Worm (Caenorhabditis elegans) whole organism, L1 larva: ENCODE measurements around the gene F59A1.12.

Experiments used
- Y116A8C.19 ChIP-seq: sonication (generic microtip); optimal IDR thresholded peaks from 2 replicates; lab custom pipeline; 2016; ENCODE audit warnings: missing compliant biosample characterization, missing genetic modification characterization, borderline replicate concordance
- hlh-4 ChIP-seq: sonication (generic microtip); optimal IDR thresholded peaks from 2 replicates; lab custom pipeline; 2016; ENCODE audit warnings: mild to moderate bottlenecking, missing genetic modification characterization, missing compliant biosample characterization
- nhr-19 ChIP-seq: fragments of 200-800 bp; sonication (Bioruptor generic); conservative IDR thresholded peaks from 2 replicates; pipeline ENCODE4 v1.3.6; 2022; ENCODE audit warnings: missing genetic modification characterization, missing compliant biosample characterization
- rnt-1 ChIP-seq: sonication (generic microtip); optimal IDR thresholded peaks from 2 replicates; lab custom pipeline; 2016; ENCODE audit warnings: mild to moderate bottlenecking, missing genetic modification characterization, moderate library complexity, missing compliant biosample characterization
- unc-130 ChIP-seq: fragments of 150-350 bp; optimal IDR thresholded peaks from 2 replicates; lab custom pipeline; 2017; ENCODE audit warnings: missing biosample characterization, missing genetic modification characterization, inconsistent platforms
- zip-4 ChIP-seq: fragments of 200-800 bp; sonication (Bioruptor generic); optimal IDR thresholded peaks from 2 replicates; lab custom pipeline; 2018; ENCODE audit warnings: mild to moderate bottlenecking, missing genetic modification characterization, moderate library complexity, missing compliant biosample characterization
- ztf-11 ChIP-seq, 2 experiments: sonication (generic microtip); optimal IDR thresholded peaks; 2 replicates each; lab custom pipeline; 2016 to 2017; ENCODE audit warnings: missing genetic modification characterization in 2 of 2, missing biosample characterization in 1 of 2, missing compliant biosample characterization in 1 of 2

- TF ChIP-seq ztf-11 (tag; optimal IDR thresholded peaks at IDR 0.05; lab: Kevin White, UChicago): no peak
- TF ChIP-seq rnt-1 (tag; lab: Kevin White, UChicago): no peak
- no peak for TF ChIP-seq hlh-4 (tag; lab: Kevin White, UChicago)
- no peak for TF ChIP-seq Y116A8C.19 (tag; lab: Kevin White, UChicago)
- no peak for TF ChIP-seq zip-4
- TF ChIP-seq nhr-19: no peak
- no peak for TF ChIP-seq unc-130 (tag; lab: Kevin White, UChicago)
Observed at ce11 chrV:17706217-17706806, 38.7 kb upstream of the F59A1.12 start.
